Worm (Caenorhabditis elegans): ENCODE measurements around the gene F44D12.6.

Gene F44D12.6

ce11 chrIV:10059175-10059574 is 26.0 kb downstream of the F44D12.6 start (continued):
- TF ChIP-seq dpl-1 (GFP tag; optimal IDR thresholded peaks at IDR 0.05) (no peak), nhr-77 (tag; optimal IDR thresholded peaks at IDR 0.05) (peak; percentile 41), dve-1 (tag; optimal IDR thresholded peaks at IDR 0.05; ENCODE audit: insufficient read depth) (peak; percentile 93), daf-19 (GFP tag; conservative IDR thresholded peaks at IDR 0.05) (no peak), ceh-82 (tag; optimal IDR thresholded peaks at IDR 0.05) (no peak), nhr-25 (tag; optimal IDR thresholded peaks at IDR 0.05; ENCODE audit: borderline replicate concordance, insufficient read depth) (no peak), ceh-32 (tag; optimal IDR thresholded peaks at IDR 0.05; ENCODE audit: poor library complexity) (no peak), zip-11 (GFP tag; IDR thresholded peaks at IDR 0.05) (no peak), Y48G9A.11 (GFP tag; IDR thresholded peaks at IDR 0.05) (no peak), zfp-3 (GFP tag; conservative IDR thresholded peaks at IDR 0.05) (no peak)

DNA sequence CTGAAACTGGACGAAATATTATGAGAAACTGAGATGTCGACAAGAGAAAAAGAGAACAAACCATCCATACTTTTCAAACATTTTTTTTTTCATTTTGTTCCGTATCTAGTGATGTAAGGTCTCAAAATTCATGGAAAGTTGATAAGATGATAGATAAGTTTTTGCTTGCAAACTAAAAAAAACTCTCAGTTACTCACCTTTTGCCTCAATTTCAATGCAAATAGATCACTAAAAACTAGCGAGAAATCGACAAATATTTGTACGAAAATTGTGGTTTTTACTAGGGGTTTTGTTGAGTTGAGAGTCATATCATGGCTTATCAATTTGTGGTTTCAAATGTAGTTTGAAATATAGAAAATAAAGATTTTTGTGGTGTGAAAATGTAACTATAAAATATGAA is 27.6 kb downstream of the F44D12.6 start:
- TF ChIP-seq R02D3.7 (tag; optimal IDR thresholded peaks at IDR 0.05) (no peak), nhr-11 (tag; optimal IDR thresholded peaks at IDR 0.05) (no peak), F44E2.7 (GFP tag; IDR thresholded peaks at IDR 0.05) (no peak), nhr-237 (tag; optimal IDR thresholded peaks at IDR 0.05) (no peak), ceh-20 (GFP tag; IDR thresholded peaks at IDR 0.05) (no peak), fos-1 (tag; optimal IDR thresholded peaks at IDR 0.05) (no peak), fkh-10 (GFP tag; optimal IDR thresholded peaks at IDR 0.05) (no peak), aha-1 (tag) (peak; percentile 59), dmd-6 (GFP tag; IDR thresholded peaks at IDR 0.05) (peak; percentile 34), zfp-2 (tag; optimal IDR thresholded peaks at IDR 0.05) (no peak), pqm-1 (tag; optimal IDR thresholded peaks at IDR 0.05) (peak; percentile 2), ztf-7 (tag; optimal IDR thresholded peaks at IDR 0.05) (no peak), hmg-1.1 (GFP tag; IDR thresholded peaks at IDR 0.05) (no peak), daf-16 (GFP tag; optimal IDR thresholded peaks at IDR 0.05) (no peak), daf-16 (tag; optimal IDR thresholded peaks at IDR 0.05) (peak; percentile 50), mdl-1 (tag; optimal IDR thresholded peaks at IDR 0.05) (no peak), zag-1 (tag; optimal IDR thresholded peaks at IDR 0.05) (no peak), spr-3 (GFP tag; optimal IDR thresholded peaks at IDR 0.05) (no peak), F10B5.3 (tag; optimal IDR thresholded peaks at IDR 0.05) (no peak), egl-43 (GFP tag; IDR thresholded peaks at IDR 0.05) (no peak)

DNA sequence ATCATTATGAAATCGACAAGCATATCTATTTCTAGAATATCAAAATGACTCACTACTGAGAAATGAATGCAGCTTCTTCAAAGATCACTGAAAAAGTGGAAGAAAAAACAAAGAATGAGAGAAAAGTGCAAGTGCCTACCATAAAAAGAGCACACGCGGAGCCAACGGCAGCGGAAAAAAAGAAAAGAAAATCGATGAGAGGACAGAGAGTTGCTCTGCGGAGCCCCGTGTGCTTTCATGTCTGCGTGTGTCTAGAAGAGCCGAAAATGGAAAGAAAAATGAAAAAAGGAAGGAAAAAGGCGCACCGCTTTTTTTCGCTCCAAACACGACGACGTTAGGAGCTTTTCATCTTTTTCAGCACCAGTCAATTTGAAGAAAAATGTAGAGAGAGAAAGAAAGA is 29.6 kb downstream of the F44D12.6 start, which contains the start of gene ipla-7:
ipla-7 (minus strand) TSS at position 122 of the 400 bp plus-strand sequence.
- TF ChIP-seq daf-16 (GFP tag; optimal IDR thresholded peaks at IDR 0.05) = no peak
- peak; percentile 22 for TF ChIP-seq daf-16 (tag; optimal IDR thresholded peaks at IDR 0.05)
- no peak for TF ChIP-seq tra-1 (GFP tag; IDR thresholded peaks at IDR 0.05)
- TF ChIP-seq aha-1 (tag) = peak; percentile 34
- no peak for TF ChIP-seq nhr-48 (tag; optimal IDR thresholded peaks at IDR 0.05)
- TF ChIP-seq duxl-1 (tag; optimal IDR thresholded peaks at IDR 0.05; ENCODE audit: poor library complexity) = no peak
- TF ChIP-seq ctbp-1 (GFP tag; IDR thresholded peaks at IDR 0.05) = 0 out of 2 replicates have a peak, but pooled peaks have one; percentile 31
- no peak for TF ChIP-seq R02D3.7 (tag; optimal IDR thresholded peaks at IDR 0.05)
- TF ChIP-seq ceh-82 (tag; optimal IDR thresholded peaks at IDR 0.05) = no peak
- no peak for TF ChIP-seq nhr-10 (tag; optimal IDR thresholded peaks at IDR 0.05)
- TF ChIP-seq hmg-1.1 (GFP tag; IDR thresholded peaks at IDR 0.05) = 0 out of 2 replicates have a peak, but pooled peaks have one; percentile 43
- TF ChIP-seq Y75B8A.6 (GFP tag; IDR thresholded peaks at IDR 0.05) = no peak
- TF ChIP-seq dmd-9 (GFP tag; IDR thresholded peaks at IDR 0.05) = no peak
- TF ChIP-seq nhr-42 (GFP tag; IDR thresholded peaks at IDR 0.05) = no peak
- TF ChIP-seq hlh-11 (tag; optimal IDR thresholded peaks at IDR 0.05) = peak; percentile 16
- TF ChIP-seq hlh-30 (tag; optimal IDR thresholded peaks at IDR 0.05; ENCODE audit: insufficient read depth) = peak; percentile 67
- 0 out of 2 replicates have a peak, but pooled peaks have one; percentile 32 for TF ChIP-seq saeg-2 (GFP tag; IDR thresholded peaks at IDR 0.05)
- TF ChIP-seq aly-2 (tag; optimal IDR thresholded peaks at IDR 0.05) = no peak
- peak; percentile 24 for TF ChIP-seq mep-1 (tag; optimal IDR thresholded peaks at IDR 0.05)
- TF ChIP-seq T20F7.1 (GFP tag; optimal IDR thresholded peaks at IDR 0.05) = no peak
- TF ChIP-seq mdl-1 (tag; optimal IDR thresholded peaks at IDR 0.05) = peak in 1 of 2 experiments; percentile 32
- TF ChIP-seq mdt-29 (GFP tag; IDR thresholded peaks at IDR 0.05) = no peak
- TF ChIP-seq rbr-2 (tag; optimal IDR thresholded peaks at IDR 0.05) = peak; percentile 38
- TF ChIP-seq ZK546.5 (tag; optimal IDR thresholded peaks at IDR 0.05) = no peak
- TF ChIP-seq dmd-6 (GFP tag; IDR thresholded peaks at IDR 0.05) = peak; percentile 25; the same call in 1 of the 2 replicates
- TF ChIP-seq lsy-2 (tag; optimal IDR thresholded peaks at IDR 0.05) = peak in 1 of 2 experiments; percentile 50
- peak; percentile 64 for TF ChIP-seq fkh-10 (GFP tag; optimal IDR thresholded peaks at IDR 0.05)
- no peak for TF ChIP-seq F44E2.7 (GFP tag; IDR thresholded peaks at IDR 0.05)
- no peak for TF ChIP-seq egl-27 (tag; optimal IDR thresholded peaks at IDR 0.05)

All from whole organism, L4 larva.